Worm (Caenorhabditis elegans): ENCODE measurements around the gene spig-7.

DNA sequence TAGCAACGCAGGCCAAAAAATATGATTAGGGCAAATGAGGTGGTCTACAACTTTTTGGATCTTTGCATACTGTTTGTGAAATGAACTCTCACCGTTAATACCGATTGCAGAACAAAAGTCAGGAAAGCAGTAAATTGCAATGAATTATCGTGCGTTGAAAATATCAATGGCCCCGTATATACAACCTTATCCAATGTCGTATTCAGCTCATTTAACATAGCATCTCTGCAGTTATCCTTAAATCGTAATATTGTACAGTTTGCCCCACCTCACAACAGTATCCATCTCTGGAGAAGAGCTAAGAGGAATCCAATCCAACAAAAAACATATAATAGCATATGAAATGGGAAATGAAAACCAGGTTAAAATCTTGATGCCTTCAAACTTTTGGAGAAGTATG is 37.9 kb downstream of the spig-7 start:
- TF ChIP-seq ets-7 (tag; optimal IDR thresholded peaks at IDR 0.05): no peak
- no peak for TF ChIP-seq ama-1 (optimal IDR thresholded peaks at IDR 0.05)
- no peak for TF ChIP-seq ceh-36 (tag; optimal IDR thresholded peaks at IDR 0.05)
- TF ChIP-seq sea-1 (GFP tag; conservative IDR thresholded peaks at IDR 0.05): no peak
- TF ChIP-seq aly-1 (tag; optimal IDR thresholded peaks at IDR 0.05): no peak
- TF ChIP-seq flt-1 (GFP tag; IDR thresholded peaks at IDR 0.05): no peak
- TF ChIP-seq ceh-13 (GFP tag; optimal IDR thresholded peaks at IDR 0.05): no peak

All from whole organism, early embryonic.